Fruit fly (Drosophila melanogaster): ENCODE data around the gene Nup205.

The Nup205 gene

dm6 chrX:19897328-19897990 is 45.4 kb downstream of the Nup205 start:
- TF ChIP-seq psq (optimal IDR thresholded peaks at IDR 0.05) = no peak
- no peak for TF ChIP-seq pan (optimal IDR thresholded peaks at IDR 0.05)
- TF ChIP-seq usp (GFP tag; optimal IDR thresholded peaks at IDR 0.05) = no peak
- no peak for TF ChIP-seq Dll (optimal IDR thresholded peaks at IDR 0.05)
- no peak for TF ChIP-seq CG8478 (optimal IDR thresholded peaks at IDR 0.05)
- TF ChIP-seq EcR (GFP tag; optimal IDR thresholded peaks at IDR 0.05) = no peak

- TF ChIP-seq pan (optimal IDR thresholded peaks at IDR 0.05) = no peak
- no peak for TF ChIP-seq Dll (optimal IDR thresholded peaks at IDR 0.05)
- TF ChIP-seq EcR (GFP tag; optimal IDR thresholded peaks at IDR 0.05) = no peak
- no peak for TF ChIP-seq psq (optimal IDR thresholded peaks at IDR 0.05)
- TF ChIP-seq CG8478 (optimal IDR thresholded peaks at IDR 0.05) = no peak
- TF ChIP-seq usp (GFP tag; optimal IDR thresholded peaks at IDR 0.05) = no peak
Measured at dm6 chrX:19897991-19898473, 46.0 kb downstream of the Nup205 start.

- TF ChIP-seq EcR (GFP tag; optimal IDR thresholded peaks at IDR 0.05) = no peak
- no peak for TF ChIP-seq usp (GFP tag; optimal IDR thresholded peaks at IDR 0.05)
- no peak for TF ChIP-seq CG8478 (optimal IDR thresholded peaks at IDR 0.05)
- no peak for TF ChIP-seq Dll (optimal IDR thresholded peaks at IDR 0.05)
- no peak for TF ChIP-seq pan (optimal IDR thresholded peaks at IDR 0.05)
- no peak for TF ChIP-seq psq (optimal IDR thresholded peaks at IDR 0.05)
Measured at dm6 chrX:19899978-19900377, 48.0 kb downstream of the Nup205 start.
